Worm (Caenorhabditis elegans): ENCODE measurements around the gene jmjd-3.2.

DNA sequence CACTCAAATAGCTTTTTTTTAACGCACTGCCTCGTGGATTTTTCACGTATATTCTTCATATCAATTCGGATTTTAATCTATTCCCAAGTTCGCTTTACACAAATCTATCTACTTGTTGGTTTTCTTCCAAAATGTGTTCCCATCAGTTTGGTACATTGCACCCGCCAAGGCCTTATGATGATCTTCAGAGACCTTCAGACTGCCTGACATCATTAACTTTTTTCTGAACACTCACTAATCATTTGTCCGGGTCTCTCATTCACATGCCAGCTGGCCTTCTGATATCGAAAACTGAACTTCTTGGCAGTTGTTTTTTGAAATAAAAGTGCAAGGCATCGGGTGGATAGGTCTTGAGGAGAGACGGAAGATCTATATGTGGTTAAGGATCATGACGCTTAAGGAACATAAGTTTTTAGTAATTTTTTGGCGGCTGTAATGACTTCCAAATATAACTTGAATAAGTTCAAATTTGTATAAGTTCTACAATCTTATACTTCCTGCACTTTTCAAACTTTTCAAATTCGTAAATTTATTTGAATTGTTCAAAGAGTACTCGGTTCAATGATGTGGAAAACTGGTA, 51.9 kb downstream of the jmjd-3.2 start:
- TF ChIP-seq nhr-76 (tag; optimal IDR thresholded peaks at IDR 0.05) (no peak), unc-39 (tag; optimal IDR thresholded peaks at IDR 0.05) (no peak), ztf-7 (tag; optimal IDR thresholded peaks at IDR 0.05) (no peak), mdt-29 (GFP tag; IDR thresholded peaks at IDR 0.05) (no peak), zag-1 (tag; optimal IDR thresholded peaks at IDR 0.05) (no peak), unc-130 (GFP tag; optimal IDR thresholded peaks at IDR 0.05) (no peak), ama-1 (optimal IDR thresholded peaks at IDR 0.05) (no peak), fkh-10 (GFP tag; optimal IDR thresholded peaks at IDR 0.05) (no peak), F26F4.8 (GFP tag; conservative IDR thresholded peaks at IDR 0.05) (no peak), lin-13 (GFP tag; optimal IDR thresholded peaks at IDR 0.05) (no peak), dpl-1 (GFP tag; optimal IDR thresholded peaks at IDR 0.05) (no peak), madf-9 (GFP tag; conservative IDR thresholded peaks at IDR 0.05) (no peak), ceh-62 (tag; optimal IDR thresholded peaks at IDR 0.05) (no peak), F49E8.2 (tag; optimal IDR thresholded peaks at IDR 0.05; ENCODE audit: borderline replicate concordance) (no peak)

All from whole organism, L4 larva.